Worm (Caenorhabditis elegans) whole organism, late embryonic: ENCODE results near the gene ech-1.1.
A peak's percentile ranks its signal among the peaks of the same experiment; 100 is the strongest.

Experiments used
- K02D7.2 ChIP-seq: sonication (generic microtip); optimal IDR thresholded peaks from 2 replicates; lab custom pipeline; 2017; ENCODE audit warnings: mild to moderate bottlenecking, missing genetic modification characterization, missing compliant biosample characterization
- Y22D7AL.16 ChIP-seq: sonication (generic microtip); optimal IDR thresholded peaks from 2 replicates; lab custom pipeline; 2016; ENCODE audit warnings: missing genetic modification characterization, missing compliant biosample characterization
- ahr-1 ChIP-seq: sonication (generic microtip); optimal IDR thresholded peaks from 2 replicates; lab custom pipeline; 2016; ENCODE audit warnings: missing genetic modification characterization, missing compliant biosample characterization
- ceh-19 ChIP-seq: fragments of 200-800 bp; sonication (Bioruptor generic); optimal IDR thresholded peaks from 2 replicates; lab custom pipeline; 2018; ENCODE audit warnings: mild to moderate bottlenecking, missing genetic modification characterization, missing compliant biosample characterization
- ceh-24 ChIP-seq: sonication (generic microtip); optimal IDR thresholded peaks from 2 replicates; lab custom pipeline; 2016; ENCODE audit warnings: mild to moderate bottlenecking, missing genetic modification characterization, missing compliant biosample characterization
- ceh-30 ChIP-seq: fragments of 150-350 bp; optimal IDR thresholded peaks from 2 replicates; lab custom pipeline; 2014; ENCODE audit warnings: missing biosample characterization, missing genetic modification characterization
- ceh-45 ChIP-seq: fragments of 200-800 bp; sonication (Bioruptor generic); IDR thresholded peaks from 2 replicates; pipeline ENCODE4 v1.3.6; 2022; ENCODE audit warnings: missing genetic modification reagents, missing genetic modification characterization, missing compliant biosample characterization
- ceh-48 ChIP-seq: sonication (generic microtip); optimal IDR thresholded peaks from 2 replicates; lab custom pipeline; 2016; ENCODE audit warnings: missing genetic modification characterization, inconsistent platforms, missing compliant biosample characterization
- che-1 ChIP-seq: sonication (generic microtip); optimal IDR thresholded peaks from 2 replicates; lab custom pipeline; 2016; ENCODE audit warnings: mild to moderate bottlenecking, missing genetic modification characterization, missing compliant biosample characterization
- elt-2 ChIP-seq: sonication (generic microtip); optimal IDR thresholded peaks from 2 replicates; lab custom pipeline; 2016; ENCODE audit warnings: missing genetic modification reagents, missing genetic modification characterization, missing compliant biosample characterization
- elt-4 ChIP-seq: sonication (generic microtip); optimal IDR thresholded peaks from 2 replicates; lab custom pipeline; 2016; ENCODE audit warnings: missing genetic modification characterization, missing compliant biosample characterization
- ets-4 ChIP-seq: sonication (generic microtip); optimal IDR thresholded peaks from 2 replicates; lab custom pipeline; 2016; ENCODE audit warnings: missing genetic modification characterization, missing compliant biosample characterization
- eyg-1 ChIP-seq: sonication (generic microtip); optimal IDR thresholded peaks from 2 replicates; lab custom pipeline; 2016; ENCODE audit warnings: missing genotype, missing genetic modification characterization, missing compliant biosample characterization
- fkh-6 ChIP-seq: sonication (generic microtip); optimal IDR thresholded peaks from 2 replicates; lab custom pipeline; 2016; ENCODE audit warnings: missing genetic modification characterization, missing compliant biosample characterization
- hlh-13 ChIP-seq: fragments of 200-800 bp; sonication (Bioruptor generic); optimal IDR thresholded peaks from 2 replicates; lab custom pipeline; 2018; ENCODE audit warnings: mild to moderate bottlenecking, missing genetic modification characterization, missing compliant biosample characterization
- hlh-15 ChIP-seq: sonication (generic microtip); optimal IDR thresholded peaks from 2 replicates; lab custom pipeline; 2016; ENCODE audit warnings: missing genetic modification characterization, missing compliant biosample characterization
- lim-6 ChIP-seq: sonication (generic microtip); optimal IDR thresholded peaks from 2 replicates; lab custom pipeline; 2016; ENCODE audit warnings: missing genetic modification characterization, missing compliant biosample characterization
- lin-11 ChIP-seq: fragments of 200-800 bp; sonication (Bioruptor generic); optimal IDR thresholded peaks from 2 replicates; lab custom pipeline; 2018; ENCODE audit warnings: mild to moderate bottlenecking, missing genetic modification characterization, missing compliant biosample characterization
- nhr-232 ChIP-seq: sonication (generic microtip); optimal IDR thresholded peaks from 2 replicates; lab custom pipeline; 2016; ENCODE audit warnings: missing genetic modification characterization, missing compliant biosample characterization
- odd-2 ChIP-seq: sonication (generic microtip); optimal IDR thresholded peaks from 2 replicates; lab custom pipeline; 2017; ENCODE audit warnings: antibody characterized with exemption, mild to moderate bottlenecking, missing genetic modification characterization, missing compliant biosample characterization
- pag-3 ChIP-seq: sonication (generic microtip); optimal IDR thresholded peaks from 2 replicates; lab custom pipeline; 2016; ENCODE audit warnings: missing compliant biosample characterization, missing genetic modification characterization, borderline replicate concordance
- pax-1 ChIP-seq: fragments of 150-350 bp; optimal IDR thresholded peaks from 2 replicates; lab custom pipeline; 2014; ENCODE audit warnings: missing biosample characterization, missing genetic modification characterization
- pha-2 ChIP-seq: sonication (generic microtip); optimal IDR thresholded peaks from 2 replicates; lab custom pipeline; 2017; ENCODE audit warnings: mild to moderate bottlenecking, missing genetic modification characterization, missing compliant biosample characterization
- sdc-2 ChIP-seq: sonication (generic microtip); optimal IDR thresholded peaks from 2 replicates; lab custom pipeline; 2016; ENCODE audit warnings: missing genotype, missing genetic modification characterization, missing compliant biosample characterization
- syd-9 ChIP-seq: sonication (generic microtip); optimal IDR thresholded peaks from 2 replicates; lab custom pipeline; 2016; ENCODE audit warnings: mild to moderate bottlenecking, missing genetic modification characterization, moderate library complexity, missing compliant biosample characterization
- tbx-7 ChIP-seq: sonication (generic microtip); optimal IDR thresholded peaks from 2 replicates; lab custom pipeline; 2016; ENCODE audit warnings: missing genotype, missing genetic modification characterization, missing compliant biosample characterization
- ttx-3 ChIP-seq: sonication (generic microtip); optimal IDR thresholded peaks from 2 replicates; lab custom pipeline; 2016; ENCODE audit warnings: missing genetic modification reagents, missing genetic modification characterization, missing compliant biosample characterization
- unc-3 ChIP-seq, 2 experiments: fragments of 200-800 bp in 1 of 2; sonication (Bioruptor generic) in 1 of 2; sonication (generic microtip) in 1 of 2; conservative IDR thresholded peaks in 1 of 2; optimal IDR thresholded peaks in 1 of 2; 2 replicates each; pipeline versions ENCODE4 v1.3.6 to Lab custom; 2016 to 2022; ENCODE audit warnings: missing compliant biosample characterization in 2 of 2, missing genetic modification characterization in 2 of 2, missing genetic modification reagents in 1 of 2
- unc-42 ChIP-seq: sonication (generic microtip); optimal IDR thresholded peaks from 2 replicates; lab custom pipeline; 2016; ENCODE audit warnings: missing genotype, missing genetic modification characterization, missing compliant biosample characterization
- unc-55 ChIP-seq: sonication (generic microtip); optimal IDR thresholded peaks from 2 replicates; lab custom pipeline; 2017; ENCODE audit warnings: missing biosample characterization, missing genetic modification reagents, missing genetic modification characterization
- zip-5 ChIP-seq: sonication (generic microtip); optimal IDR thresholded peaks from 2 replicates; lab custom pipeline; 2016; ENCODE audit warnings: missing genetic modification characterization, missing compliant biosample characterization
- ztf-16 ChIP-seq: sonication (generic microtip); optimal IDR thresholded peaks from 2 replicates; lab custom pipeline; 2017; ENCODE audit warnings: missing genetic modification characterization, missing compliant biosample characterization

Gene ech-1.1

DNA sequence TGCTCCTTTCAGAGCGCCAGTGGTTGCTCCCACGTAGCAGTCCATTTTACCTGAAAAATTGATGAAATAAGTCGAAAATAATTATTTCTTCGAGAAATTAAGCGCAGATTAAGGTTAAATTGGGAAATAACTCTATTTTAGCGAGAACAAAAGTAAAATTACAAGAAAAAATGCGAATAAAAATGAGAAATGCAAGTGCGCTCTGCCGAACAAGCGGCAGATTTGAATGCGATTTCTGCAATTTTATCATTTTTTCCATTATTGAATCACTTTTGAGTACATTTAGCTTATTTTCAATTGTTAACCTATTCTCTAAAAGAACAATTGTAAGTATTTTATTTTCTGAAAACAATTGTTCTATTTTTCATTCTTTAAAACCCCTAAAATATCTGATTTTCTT lies 33.6 kb upstream of the ech-1.1 start, which contains the start of gene T06E6.1:
Gene T06E6.1, minus strand, starts transcription at position 56 of the 400 bp plus-strand sequence.
- TF ChIP-seq pax-1 (tag; lab: Kevin White, UChicago) (no peak), ahr-1 (no peak), unc-3 (GFP tag; conservative IDR thresholded peaks at IDR 0.05; lab: Robert Waterston, UW) (no peak), unc-3 (tag; optimal IDR thresholded peaks at IDR 0.05; lab: Kevin White, UChicago) (no peak), ets-4 (tag; lab: Kevin White, UChicago) (no peak), unc-42 (no peak), K02D7.2 (no peak), ceh-30 (no peak), elt-4 (tag; lab: Kevin White, UChicago) (no peak), ztf-16 (tag; lab: Kevin White, UChicago) (no peak), Y22D7AL.16 (tag; lab: Kevin White, UChicago) (no peak), eyg-1 (no peak), odd-2 (tag; lab: Kevin White, UChicago) (no peak), unc-55 (GFP tag; lab: Kevin White, UChicago) (no peak), ceh-24 (tag; lab: Kevin White, UChicago) (no peak), hlh-13 (GFP tag; lab: Kevin White, UChicago) (no peak), che-1 (tag; lab: Kevin White, UChicago) (no peak), lin-11 (no peak)

DNA sequence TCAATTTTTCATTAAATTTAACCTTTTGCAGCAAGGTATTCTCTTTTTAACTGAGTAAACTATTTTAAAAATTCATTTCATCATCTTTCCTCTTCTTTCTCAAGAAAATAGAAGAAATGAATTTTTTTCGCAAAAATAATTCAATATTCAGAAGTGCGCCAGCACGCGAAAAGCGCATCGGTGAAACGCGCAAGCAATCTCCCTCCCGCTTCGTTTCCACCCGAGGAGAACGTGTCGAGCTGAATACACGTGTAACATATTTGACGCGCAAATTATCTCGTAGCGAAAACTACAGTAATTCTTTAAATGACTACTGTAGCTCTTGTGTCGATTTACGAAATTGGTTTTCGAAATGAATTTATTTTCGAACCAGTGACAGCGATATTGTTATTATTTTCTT lies 30.8 kb upstream of the ech-1.1 start:
- TF ChIP-seq ceh-48 (no peak), syd-9 (no peak), zip-5 (tag; lab: Kevin White, UChicago) (no peak), fkh-6 (tag; lab: Kevin White, UChicago) (no peak), ceh-24 (tag; lab: Kevin White, UChicago) (no peak), unc-42 (peak; percentile 17)

DNA sequence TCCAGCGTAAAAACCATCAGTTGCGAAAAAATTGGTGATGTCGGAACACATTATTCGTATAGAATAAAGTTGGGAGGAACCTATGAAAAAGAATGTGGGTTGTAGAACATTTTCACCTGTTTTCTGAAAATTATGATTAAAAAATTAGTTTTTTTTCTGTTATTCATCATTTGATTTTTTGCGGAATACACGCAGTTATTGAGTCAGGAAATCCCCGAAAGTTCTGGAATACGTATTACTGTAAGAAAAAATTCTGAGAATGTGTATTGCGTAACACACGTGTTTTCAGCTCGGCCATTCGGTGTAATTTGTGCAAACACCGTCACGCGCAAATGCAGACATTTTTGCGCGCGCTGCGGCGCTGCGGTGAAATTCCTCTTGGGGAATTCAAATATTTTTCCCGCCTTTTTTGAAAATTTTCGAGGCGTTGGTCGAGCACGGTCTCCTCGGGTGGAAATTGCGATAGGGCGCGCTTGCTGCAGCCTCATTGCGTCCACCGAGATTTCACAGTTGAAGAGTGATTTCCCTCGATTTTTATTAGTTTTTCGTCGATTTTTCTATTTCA lies 27.6 kb upstream of the ech-1.1 start, which contains the start of gene srh-170:
Gene srh-170, minus strand, starts transcription at position 51 of the 565 bp plus-strand sequence.
- peak; percentile 7 for TF ChIP-seq elt-2 (tag; lab: Kevin White, UChicago)
- TF ChIP-seq pag-3 (tag; lab: Kevin White, UChicago): no peak
- no peak for TF ChIP-seq pha-2 (tag; lab: Kevin White, UChicago)

DNA sequence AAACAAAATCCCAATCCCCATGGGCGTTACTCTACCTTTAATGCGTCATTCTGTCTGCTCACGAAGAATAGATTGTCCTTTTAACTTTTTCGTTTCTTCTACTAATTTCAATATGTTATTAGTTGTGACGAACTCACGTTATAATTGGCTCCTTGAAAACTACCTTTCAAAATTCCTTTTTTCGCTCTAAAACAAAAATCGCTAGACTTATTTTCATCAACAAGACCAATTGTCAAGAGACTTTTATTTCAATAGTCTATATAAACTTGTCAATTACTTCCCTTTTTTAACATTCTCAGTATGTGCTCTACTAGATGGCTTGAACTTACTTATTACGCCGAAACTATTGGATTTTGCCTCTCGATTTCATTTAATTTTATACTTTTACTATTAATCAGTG lies 23.4 kb upstream of the ech-1.1 start, which contains the start of gene str-102:
Gene str-102, plus strand, starts transcription at position 301 of the 400 bp plus-strand sequence.
- no peak for TF ChIP-seq ceh-19 (GFP tag; lab: Kevin White, UChicago)
- no peak for TF ChIP-seq ttx-3 (tag; lab: Kevin White, UChicago)
- no peak for TF ChIP-seq ceh-24 (tag; lab: Kevin White, UChicago)
- TF ChIP-seq lim-6 (tag; lab: Kevin White, UChicago): no peak
- no peak for TF ChIP-seq ceh-48
- TF ChIP-seq eyg-1: no peak
- no peak for TF ChIP-seq ztf-16 (tag; lab: Kevin White, UChicago)
- TF ChIP-seq ceh-30: no peak
- no peak for TF ChIP-seq fkh-6 (tag; lab: Kevin White, UChicago)
- TF ChIP-seq tbx-7 (tag; lab: Kevin White, UChicago): no peak
- TF ChIP-seq ahr-1: no peak
- TF ChIP-seq sdc-2: no peak
- TF ChIP-seq elt-2 (tag; lab: Kevin White, UChicago): no peak
- no peak for TF ChIP-seq hlh-15 (tag; lab: Kevin White, UChicago)
- TF ChIP-seq ceh-45 (GFP tag; lab: Robert Waterston, UW): no peak

DNA sequence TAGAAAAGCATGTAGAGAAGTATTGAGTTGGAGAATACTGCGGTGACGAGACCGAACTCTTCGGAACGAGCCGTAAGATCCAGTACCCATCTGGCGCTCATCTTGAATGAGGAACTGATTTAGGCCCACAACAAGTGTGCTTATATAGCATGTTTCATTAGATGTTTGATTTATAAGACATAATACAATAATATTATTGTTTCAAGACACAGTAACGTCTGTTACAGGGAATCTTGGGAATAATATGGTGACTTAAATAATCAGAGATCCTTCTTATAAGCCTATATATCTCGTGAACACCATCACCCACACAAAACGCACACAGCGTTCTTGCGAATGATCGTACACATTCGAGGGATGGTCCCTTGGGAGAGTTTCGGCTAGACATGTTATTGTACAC lies 22.4 kb upstream of the ech-1.1 start, which contains the start of gene str-88:
Gene str-88, minus strand, starts transcription at position 101 of the 400 bp plus-strand sequence.
- TF ChIP-seq ahr-1 (no peak), ztf-16 (tag; lab: Kevin White, UChicago) (no peak), nhr-232 (tag; lab: Kevin White, UChicago) (no peak)
